Worm (Caenorhabditis elegans) whole organism, mixed stage, embryonic: ENCODE measurements around the gene his-24.

ENCODE experiments used
- M03D4.4 ChIP-seq: sonication (generic microtip); optimal IDR thresholded peaks from 2 replicates; lab custom pipeline; 2017; ENCODE audit warnings: mild to moderate bottlenecking, missing genetic modification characterization, missing compliant biosample characterization
- bed-3 ChIP-seq: fragments of 200-800 bp; sonication (Bioruptor generic); optimal IDR thresholded peaks from 3 replicates; lab custom pipeline; 2018; ENCODE audit warnings: mild to moderate bottlenecking, missing genetic modification characterization, moderate library complexity, missing compliant biosample characterization
- blmp-1 ChIP-seq: fragments of 150-350 bp; optimal IDR thresholded peaks from 2 replicates; lab custom pipeline; 2014; ENCODE audit warnings: missing biosample characterization, missing genetic modification characterization
- ceh-39 ChIP-seq: fragments of 150-350 bp; optimal IDR thresholded peaks from 2 replicates; lab custom pipeline; 2014; ENCODE audit warnings: missing biosample characterization, missing genetic modification characterization
- ceh-43 ChIP-seq: fragments of 200-800 bp; sonication (Bioruptor generic); optimal IDR thresholded peaks from 2 replicates; lab custom pipeline; 2018; ENCODE audit warnings: mild to moderate bottlenecking, missing genetic modification characterization, moderate library complexity, missing compliant biosample characterization
- ces-1 ChIP-seq: fragments of 150-350 bp; optimal IDR thresholded peaks from 2 replicates; lab custom pipeline; 2014; ENCODE audit warnings: missing biosample characterization, missing genetic modification reagents, missing genetic modification characterization
- drap-1 ChIP-seq: fragments of 200-800 bp; sonication (Bioruptor generic); optimal IDR thresholded peaks from 3 replicates; lab custom pipeline; 2018; ENCODE audit warnings: mild to moderate bottlenecking, missing genetic modification characterization, missing compliant biosample characterization
- elt-3 ChIP-seq: fragments of 150-350 bp; optimal IDR thresholded peaks from 2 replicates; lab custom pipeline; 2014; ENCODE audit warnings: missing biosample characterization, missing genetic modification characterization
- flh-1 ChIP-seq: fragments of 200-800 bp; sonication (Bioruptor generic); optimal IDR thresholded peaks from 2 replicates; lab custom pipeline; 2018; ENCODE audit warnings: mild to moderate bottlenecking, missing genetic modification characterization, moderate library complexity, missing compliant biosample characterization
- hlh-1 ChIP-seq: fragments of 150-350 bp; optimal IDR thresholded peaks from 2 replicates; lab custom pipeline; 2014; ENCODE audit warnings: missing biosample characterization, missing genetic modification reagents, missing genetic modification characterization
- lin-13 ChIP-seq: fragments of 150-350 bp; optimal IDR thresholded peaks from 2 replicates; lab custom pipeline; 2014; ENCODE audit warnings: missing biosample characterization, missing genetic modification characterization
- mab-5 ChIP-seq: fragments of 150-350 bp; optimal IDR thresholded peaks from 2 replicates; lab custom pipeline; 2014; ENCODE audit warnings: missing biosample characterization, missing genetic modification characterization
- mep-1 ChIP-seq: fragments of 150-350 bp; optimal IDR thresholded peaks from 2 replicates; lab custom pipeline; 2017; ENCODE audit warnings: missing biosample characterization, missing genetic modification reagents, missing genetic modification characterization, inconsistent platforms
- nhr-2 ChIP-seq: fragments of 150-350 bp; optimal IDR thresholded peaks from 2 replicates; lab custom pipeline; 2014; ENCODE audit warnings: missing biosample characterization, missing genetic modification characterization
- nhr-28 ChIP-seq: fragments of 150-350 bp; optimal IDR thresholded peaks from 2 replicates; lab custom pipeline; 2014; ENCODE audit warnings: missing biosample characterization, missing genetic modification characterization
- nhr-76 ChIP-seq: sonication (generic microtip); optimal IDR thresholded peaks from 2 replicates; lab custom pipeline; 2017; ENCODE audit warnings: missing biosample characterization, missing genetic modification characterization
- pha-4 ChIP-seq: fragments of 150-350 bp; optimal IDR thresholded peaks from 2 replicates; lab custom pipeline; 2018; ENCODE audit warnings: missing biosample characterization, missing genetic modification reagents, missing genetic modification characterization
- sptf-1 ChIP-seq: sonication (generic microtip); optimal IDR thresholded peaks from 2 replicates; lab custom pipeline; 2017; ENCODE audit warnings: mild to moderate bottlenecking, missing genetic modification characterization, moderate library complexity, missing compliant biosample characterization
- tbx-8 ChIP-seq: fragments of 200-800 bp; sonication (Bioruptor generic); optimal IDR thresholded peaks from 2 replicates; lab custom pipeline; 2018; ENCODE audit warnings: mild to moderate bottlenecking, missing genetic modification characterization, moderate library complexity, missing compliant biosample characterization
- unc-120 ChIP-seq: sonication (generic microtip); optimal IDR thresholded peaks from 2 replicates; lab custom pipeline; 2017; ENCODE audit warnings: missing genetic modification characterization, missing compliant biosample characterization; ENCODE audit not compliant: poor library complexity, severe bottlenecking
- unc-39 ChIP-seq: fragments of 150-350 bp; optimal IDR thresholded peaks from 2 replicates; lab custom pipeline; 2014; ENCODE audit warnings: missing biosample characterization, missing genetic modification characterization
- unc-62 ChIP-seq: fragments of 150-350 bp; optimal IDR thresholded peaks from 2 replicates; lab custom pipeline; 2014; ENCODE audit warnings: missing biosample characterization, missing genetic modification reagents, missing genetic modification characterization
- zip-8 ChIP-seq: fragments of 150-350 bp; optimal IDR thresholded peaks from 2 replicates; lab custom pipeline; 2014; ENCODE audit warnings: missing biosample characterization, missing genetic modification characterization

Gene his-24

ce11 chrX:14495075-14495474, 5.2 kb downstream of the his-24 start:
- TF ChIP-seq drap-1 (GFP tag; lab: Kevin White, UChicago) (no peak), unc-39 (tag; lab: Kevin White, UChicago) (no peak), sptf-1 (tag; lab: Kevin White, UChicago) (no peak)

ce11 chrX:14495785-14496184, 5.9 kb downstream of the his-24 start, which contains the start of gene ztf-14:
TSS of gene ztf-14 (plus strand) at chrX:14496085.
- no peak for TF ChIP-seq unc-39 (tag; lab: Kevin White, UChicago)
- TF ChIP-seq, all 35 proteins: peak for 0

- TF ChIP-seq elt-3 (tag; lab: Kevin White, UChicago) = no peak
- TF ChIP-seq tbx-8 = no peak
- TF ChIP-seq hlh-1 (tag; lab: Kevin White, UChicago) = peak; percentile 49
- TF ChIP-seq, all 35 proteins: peak for 1
These were observed 6.7 kb downstream of the his-24 start for ce11 chrX:14496545-14496944.

ce11 chrX:14499830-14500409, 10.0 kb downstream of the his-24 start:
- TF ChIP-seq M03D4.4 (no peak), tbx-8 (no peak), ceh-39 (no peak), pha-4 (tag; lab: Kevin White, UChicago) (no peak), unc-120 (tag; lab: Kevin White, UChicago) (no peak)

ce11 chrX:14500422-14501058, 10.6 kb downstream of the his-24 start:
- TF ChIP-seq hlh-1 (tag; lab: Kevin White, UChicago) (no peak), sptf-1 (tag; lab: Kevin White, UChicago) (no peak), flh-1 (GFP tag; lab: Kevin White, UChicago) (no peak), pha-4 (tag; lab: Kevin White, UChicago) (no peak), bed-3 (GFP tag; lab: Kevin White, UChicago) (no peak), zip-8 (tag; lab: Kevin White, UChicago) (no peak)

ce11 chrX:14502116-14502587, 12.3 kb downstream of the his-24 start:
- TF ChIP-seq mab-5 (tag; lab: Kevin White, UChicago) (no peak), unc-62 (GFP tag; lab: Kevin White, UChicago) (peak; percentile 48), ceh-43 (GFP tag; lab: Kevin White, UChicago) (no peak), blmp-1 (no peak), unc-120 (tag; lab: Kevin White, UChicago) (no peak), ces-1 (GFP tag; lab: Kevin White, UChicago) (no peak), nhr-76 (tag; lab: Kevin White, UChicago) (no peak)
- TF ChIP-seq, all 35 proteins: peak for 1

- peak; percentile 90 for TF ChIP-seq unc-62 (GFP tag; lab: Kevin White, UChicago)
- TF ChIP-seq ceh-43 (GFP tag; lab: Kevin White, UChicago) = no peak
- no peak for TF ChIP-seq pha-4 (tag; lab: Kevin White, UChicago)
- no peak for TF ChIP-seq unc-39 (tag; lab: Kevin White, UChicago)
- TF ChIP-seq elt-3 (tag; lab: Kevin White, UChicago) = no peak
- no peak for TF ChIP-seq bed-3 (GFP tag; lab: Kevin White, UChicago)
- peak; percentile 96 for TF ChIP-seq hlh-1 (tag; lab: Kevin White, UChicago)
- no peak for TF ChIP-seq nhr-28 (tag; lab: Kevin White, UChicago)
- TF ChIP-seq mab-5 (tag; lab: Kevin White, UChicago) = no peak
- no peak for TF ChIP-seq drap-1 (GFP tag; lab: Kevin White, UChicago)
- TF ChIP-seq unc-120 (tag; lab: Kevin White, UChicago) = no peak
- TF ChIP-seq nhr-2 (tag; lab: Kevin White, UChicago) = peak; percentile 46
- peak; percentile 17 for TF ChIP-seq lin-13 (tag; lab: Kevin White, UChicago)
- TF ChIP-seq mep-1 (tag; lab: Kevin White, UChicago) = no peak
These were observed 13.4 kb downstream of the his-24 start for ce11 chrX:14503282-14503681.
